Worm (Caenorhabditis elegans) whole organism, young adult: Measurements from ENCODE around the gene C05D12.3.
"Not testable (repeated sequence)": the region's sequence is repeated elsewhere in the genome, so short reads cannot be mapped to it uniquely, and the experiment has no call there.

ENCODE experiments used
- C06A6.2 ChIP-seq: fragments of 200-800 bp; sonication (Bioruptor generic); conservative IDR thresholded peaks from 2 replicates; pipeline ENCODE4 v1.3.6; 2022; ENCODE audit warnings: missing genetic modification characterization, missing compliant biosample characterization
- C17E4.6 ChIP-seq: fragments of 200-800 bp; sonication (Bioruptor generic); IDR thresholded peaks from 2 replicates; pipeline ENCODE4 v1.3.6; 2022; ENCODE audit warnings: missing genetic modification reagents, missing genetic modification characterization, missing compliant biosample characterization
- K11D2.4 ChIP-seq: fragments of 200-800 bp; sonication (Bioruptor generic); IDR thresholded peaks from 2 replicates; pipeline ENCODE4 v1.3.6; 2022; ENCODE audit warnings: missing genetic modification reagents, missing genetic modification characterization, missing compliant biosample characterization
- T07F8.4 ChIP-seq: sonication (generic microtip); optimal IDR thresholded peaks from 2 replicates; lab custom pipeline; 2016; ENCODE audit warnings: mild to moderate bottlenecking, missing genetic modification characterization, moderate library complexity, missing compliant biosample characterization
- Y56A3A.18 ChIP-seq: fragments of 200-800 bp; sonication (Bioruptor generic); IDR thresholded peaks from 2 replicates; pipeline ENCODE4 v1.3.6; 2022; ENCODE audit warnings: missing genetic modification reagents, missing genetic modification characterization, missing compliant biosample characterization
- ZK185.1 ChIP-seq: sonication (generic microtip); optimal IDR thresholded peaks from 2 replicates; lab custom pipeline; 2016; ENCODE audit warnings: mild to moderate bottlenecking, missing genetic modification characterization, missing compliant biosample characterization; ENCODE audit not compliant: poor library complexity, severe bottlenecking
- akir-1 ChIP-seq: fragments of 200-800 bp; sonication (Bioruptor generic); optimal IDR thresholded peaks from 2 replicates; lab custom pipeline; 2018; ENCODE audit warnings: mild to moderate bottlenecking, missing genetic modification characterization, moderate library complexity, missing compliant biosample characterization
- cebp-2 ChIP-seq: fragments of 200-800 bp; sonication (Bioruptor generic); IDR thresholded peaks from 2 replicates; pipeline ENCODE4 v1.3.6; 2022; ENCODE audit warnings: missing genetic modification characterization, missing compliant biosample characterization
- ceh-100 ChIP-seq: fragments of 200-800 bp; sonication (Bioruptor generic); IDR thresholded peaks from 2 replicates; pipeline ENCODE4 v1.3.6; 2022; ENCODE audit warnings: missing genetic modification reagents, missing genetic modification characterization, missing compliant biosample characterization
- ceh-91 ChIP-seq: fragments of 200-800 bp; sonication (Bioruptor generic); IDR thresholded peaks from 2 replicates; pipeline ENCODE4 v1.3.6; 2022; ENCODE audit warnings: missing genetic modification reagents, missing genetic modification characterization, missing compliant biosample characterization
- die-1 ChIP-seq: sonication (generic microtip); optimal IDR thresholded peaks from 2 replicates; lab custom pipeline; 2016; ENCODE audit warnings: missing genotype, mild to moderate bottlenecking, missing genetic modification characterization, missing compliant biosample characterization
- egrh-3 ChIP-seq: fragments of 200-800 bp; sonication (Bioruptor generic); IDR thresholded peaks from 2 replicates; pipeline ENCODE4 v1.3.6; 2022; ENCODE audit warnings: missing genetic modification reagents, missing genetic modification characterization, missing compliant biosample characterization
- ekl-4 ChIP-seq: fragments of 200-800 bp; sonication (Bioruptor generic); IDR thresholded peaks from 2 replicates; pipeline ENCODE4 v1.3.6; 2022; ENCODE audit warnings: missing genetic modification reagents, missing genetic modification characterization, missing compliant biosample characterization
- fkh-3 ChIP-seq: sonication (generic microtip); optimal IDR thresholded peaks from 2 replicates; lab custom pipeline; 2016; ENCODE audit warnings: mild to moderate bottlenecking, missing genetic modification characterization, missing compliant biosample characterization
- hlh-26 ChIP-seq: fragments of 200-800 bp; sonication (Bioruptor generic); conservative IDR thresholded peaks from 2 replicates; pipeline ENCODE4 v1.3.6; 2022; ENCODE audit warnings: missing genetic modification reagents, missing genetic modification characterization, missing compliant biosample characterization
- hmg-1.2 ChIP-seq: fragments of 200-800 bp; sonication (Bioruptor generic); IDR thresholded peaks from 2 replicates; pipeline ENCODE4 v1.3.6; 2022; ENCODE audit warnings: missing genetic modification reagents, missing genetic modification characterization, missing compliant biosample characterization
- hmg-20 ChIP-seq: fragments of 200-800 bp; sonication (Bioruptor generic); IDR thresholded peaks from 2 replicates; pipeline ENCODE4 v1.3.6; 2022; ENCODE audit warnings: missing genetic modification reagents, missing genetic modification characterization, missing compliant biosample characterization
- lag-1 ChIP-seq: fragments of 200-800 bp; sonication (Bioruptor generic); IDR thresholded peaks from 2 replicates; pipeline ENCODE4 v1.3.6; 2022; ENCODE audit warnings: missing genetic modification reagents, missing genetic modification characterization, missing compliant biosample characterization
- let-607 ChIP-seq, 2 experiments: fragments of 200-800 bp in 1 of 2; sonication (Bioruptor generic) in 1 of 2; sonication (generic microtip) in 1 of 2; optimal IDR thresholded peaks; 2 replicates each; lab custom pipeline; 2016 to 2018; ENCODE audit warnings: mild to moderate bottlenecking in 2 of 2, missing compliant biosample characterization in 2 of 2, missing genetic modification characterization in 2 of 2, moderate library complexity in 2 of 2, missing genotype in 1 of 2
- lin-35 ChIP-seq, 3 experiments: fragments of 150-350 bp in 2 of 3; sonication (generic microtip) in 1 of 3; optimal IDR thresholded peaks; 2 replicates each; lab custom pipeline; 2014 to 2018; ENCODE audit warnings: missing biosample characterization in 3 of 3, missing genetic modification characterization in 3 of 3, missing genetic modification reagents in 3 of 3
- lin-54 ChIP-seq: fragments of 200-800 bp; sonication (Bioruptor generic); optimal IDR thresholded peaks from 2 replicates; lab custom pipeline; 2018; ENCODE audit warnings: mild to moderate bottlenecking, missing genetic modification characterization, missing compliant biosample characterization
- madf-6 ChIP-seq: fragments of 200-800 bp; sonication (Bioruptor generic); IDR thresholded peaks from 2 replicates; pipeline ENCODE4 v1.3.6; 2022; ENCODE audit warnings: missing genetic modification reagents, missing genetic modification characterization, missing compliant biosample characterization
- mes-4 ChIP-seq: sonication (generic microtip); optimal IDR thresholded peaks from 2 replicates; lab custom pipeline; 2016; ENCODE audit warnings: missing genotype, missing genetic modification characterization, missing compliant biosample characterization
- nfya-1 ChIP-seq: sonication (generic microtip); optimal IDR thresholded peaks from 2 replicates; lab custom pipeline; 2017; ENCODE audit warnings: antibody characterized with exemption, missing compliant biosample characterization, missing genetic modification characterization, borderline replicate concordance; ENCODE audit not compliant: insufficient read depth
- nhr-80 ChIP-seq: sonication (generic microtip); optimal IDR thresholded peaks from 2 replicates; lab custom pipeline; 2016; ENCODE audit warnings: missing genetic modification characterization, missing compliant biosample characterization
- nhr-90 ChIP-seq: sonication (generic microtip); optimal IDR thresholded peaks from 2 replicates; lab custom pipeline; 2016; ENCODE audit warnings: missing genotype, mild to moderate bottlenecking, missing genetic modification characterization, missing compliant biosample characterization
- sdz-38 ChIP-seq: sonication (generic microtip); optimal IDR thresholded peaks from 2 replicates; lab custom pipeline; 2016; ENCODE audit warnings: missing genotype, missing genetic modification characterization, missing compliant biosample characterization
- tbp1 ChIP-seq: fragments of 200-800 bp; sonication (Bioruptor generic); optimal IDR thresholded peaks from 2 replicates; lab custom pipeline; 2018; ENCODE audit warnings: mild to moderate bottlenecking, missing genetic modification characterization, missing compliant biosample characterization
- zfh-2 ChIP-seq: fragments of 200-800 bp; sonication (Bioruptor generic); conservative IDR thresholded peaks from 2 replicates; pipeline ENCODE4 v1.3.6; 2022; ENCODE audit warnings: missing genetic modification reagents, missing genetic modification characterization, missing compliant biosample characterization
- ztf-26 ChIP-seq: sonication (generic microtip); optimal IDR thresholded peaks from 2 replicates; lab custom pipeline; 2017; ENCODE audit warnings: missing genetic modification characterization, missing compliant biosample characterization
- ztf-28 ChIP-seq: fragments of 200-800 bp; sonication (Bioruptor generic); IDR thresholded peaks from 2 replicates; pipeline ENCODE4 v1.3.6; 2022; ENCODE audit warnings: missing genetic modification reagents, missing genetic modification characterization, missing compliant biosample characterization

The C05D12.3 gene

ce11 chrII:11440265-11440664, 15.2 kb downstream of the C05D12.3 start, which contains the start of gene VW02B12L.2 (continued):
- TF ChIP-seq ztf-26 (no peak), die-1 (tag; lab: Kevin White, UChicago) (no peak), lin-54 (no peak), K11D2.4 (GFP tag; lab: Robert Waterston, UW) (no peak), mes-4 (tag; lab: Kevin White, UChicago) (no peak), let-607 (tag; optimal IDR thresholded peaks at IDR 0.05; lab: Kevin White, UChicago) (no peak), ceh-91 (peak; percentile 16; the same call in 1 of the 2 replicates), C06A6.2 (GFP tag; lab: Robert Waterston, UW) (no peak), ekl-4 (GFP tag; lab: Robert Waterston, UW) (no peak), akir-1 (GFP tag; lab: Kevin White, UChicago) (no peak)

DNA sequence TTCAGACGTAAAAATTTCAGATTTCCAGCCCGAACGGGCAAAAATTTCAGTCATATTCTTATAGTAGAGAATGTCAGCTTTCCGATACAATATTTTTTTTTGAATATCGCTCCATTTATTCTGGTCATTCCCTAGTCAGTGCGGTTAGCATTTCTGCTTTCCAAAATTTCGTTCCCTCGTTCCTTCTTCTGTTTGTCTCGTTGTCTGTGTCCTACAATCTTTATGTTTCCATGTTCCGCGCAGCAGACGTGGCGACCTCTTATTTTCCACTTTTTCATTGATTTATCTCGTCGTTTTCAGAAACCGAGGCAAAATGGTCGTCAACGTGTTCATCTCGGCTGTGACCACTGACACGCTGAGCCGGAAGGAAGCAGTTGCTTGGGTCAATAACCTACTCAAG, 17.4 kb downstream of the C05D12.3 start, which contains the start of gene ebp-2:
ebp-2 (plus strand) TSS at position 301 of the 400 bp plus-strand sequence.
- not testable (repeated sequence) for TF ChIP-seq fkh-3 (tag; lab: Kevin White, UChicago); akir-1 (GFP tag; lab: Kevin White, UChicago); hmg-20 (GFP tag; lab: Robert Waterston, UW)

ce11 chrII:11443128-11443527, 18.1 kb downstream of the C05D12.3 start:
- no peak for TF ChIP-seq sdz-38 (tag; lab: Kevin White, UChicago)
- TF ChIP-seq zfh-2 (GFP tag; lab: Robert Waterston, UW), result peak; percentile 92
- TF ChIP-seq egrh-3 (GFP tag; lab: Robert Waterston, UW), result peak; percentile 93
- TF ChIP-seq ceh-100 (GFP tag; lab: Robert Waterston, UW), result no peak
- 0 out of 2 replicates have a peak, but pooled peaks have one; percentile 32 for TF ChIP-seq lag-1 (GFP tag; lab: Robert Waterston, UW)

ce11 chrII:11443862-11444261, 18.8 kb downstream of the C05D12.3 start, which contains the start of gene adbp-1:
Gene adbp-1, plus strand, starts transcription at chrII:11444162.
- TF ChIP-seq madf-6 (GFP tag; lab: Robert Waterston, UW) (0 out of 2 replicates have a peak, but pooled peaks have one; percentile 39), ZK185.1 (no peak)

ce11 chrII:11444973-11445372, 19.9 kb downstream of the C05D12.3 start, which contains the start of gene W02B12.13:
Gene W02B12.13, plus strand, starts transcription at chrII:11445273.
- TF ChIP-seq hmg-1.2 (GFP tag; lab: Robert Waterston, UW) (no peak), Y56A3A.18 (no peak), C17E4.6 (no peak), cebp-2 (GFP tag; lab: Robert Waterston, UW) (no peak), hlh-26 (GFP tag; lab: Robert Waterston, UW) (no peak)
- TF ChIP-seq, all 124 proteins: peak for 0

- TF ChIP-seq nhr-90 (tag; lab: Kevin White, UChicago) (no peak), T07F8.4 (no peak), hmg-20 (GFP tag; lab: Robert Waterston, UW) (no peak), lin-35 (GFP tag; optimal IDR thresholded peaks at IDR 0.05; lab: Kevin White, UChicago) (no peak), nfya-1 (no peak), tbp1 (GFP tag; lab: Kevin White, UChicago) (no peak), ztf-28 (no peak), nhr-80 (tag; lab: Kevin White, UChicago) (peak; percentile 73)
These were observed 23.7 kb downstream of the C05D12.3 start, which contains the start of gene W02B12.1 for ce11 chrII:11448753-11449152. Gene W02B12.1, plus strand, starts transcription at chrII:11449021.
